Worm (Caenorhabditis elegans): ENCODE results near the gene K07F5.8.
A peak's percentile ranks its signal among the peaks of the same experiment; 100 is the strongest.

Gene K07F5.8

ce11 chrIV:9825196-9825744, 24.3 kb downstream of the K07F5.8 start, which contains the start of gene mtr-4:
mtr-4 (plus strand) TSS chrIV:9825694.
- TF ChIP-seq hmg-11 (tag; optimal IDR thresholded peaks at IDR 0.05): no peak
- TF ChIP-seq snpc-4 (tag; optimal IDR thresholded peaks at IDR 0.05): no peak
- no peak for TF ChIP-seq unc-62 (GFP tag; optimal IDR thresholded peaks at IDR 0.05)
- TF ChIP-seq mml-1 (tag; optimal IDR thresholded peaks at IDR 0.05): no peak
- TF ChIP-seq aly-2 (tag; optimal IDR thresholded peaks at IDR 0.05): no peak
- TF ChIP-seq nhr-12 (tag; optimal IDR thresholded peaks at IDR 0.05): no peak
- no peak for TF ChIP-seq pha-4 (tag; optimal IDR thresholded peaks at IDR 0.05)
- peak; percentile 62 for TF ChIP-seq lin-15B (tag; optimal IDR thresholded peaks at IDR 0.05)
- TF ChIP-seq elt-2 (tag; optimal IDR thresholded peaks at IDR 0.05): peak; percentile 85
- no peak for TF ChIP-seq ceh-9 (tag; optimal IDR thresholded peaks at IDR 0.05)
- no peak for TF ChIP-seq R02D3.7 (tag; optimal IDR thresholded peaks at IDR 0.05)
- TF ChIP-seq skn-1 (tag; optimal IDR thresholded peaks at IDR 0.05): peak; percentile 24
- peak; percentile 27 for TF ChIP-seq egl-5 (tag; optimal IDR thresholded peaks at IDR 0.05)
- TF ChIP-seq nhr-77 (tag; optimal IDR thresholded peaks at IDR 0.05): no peak
- TF ChIP-seq nhr-11 (tag; optimal IDR thresholded peaks at IDR 0.05): no peak
- TF ChIP-seq elt-1 (tag; optimal IDR thresholded peaks at IDR 0.05): no peak
- no peak for TF ChIP-seq nhr-43 (tag; optimal IDR thresholded peaks at IDR 0.05; ENCODE audit: poor library complexity, severe bottlenecking)

ce11 chrIV:9824480-9824879, 25.0 kb downstream of the K07F5.8 start, which contains the start of gene catp-6:
catp-6 (minus strand) TSS chrIV:9824580.
- TF ChIP-seq egl-27 (tag; optimal IDR thresholded peaks at IDR 0.05): no peak
- TF ChIP-seq unc-39 (tag; optimal IDR thresholded peaks at IDR 0.05): no peak
- TF ChIP-seq aly-2 (tag; optimal IDR thresholded peaks at IDR 0.05): no peak
- TF ChIP-seq ceh-28 (tag; optimal IDR thresholded peaks at IDR 0.05): no peak
- TF ChIP-seq nhr-77 (tag; optimal IDR thresholded peaks at IDR 0.05): no peak
- TF ChIP-seq nhr-67 (tag; optimal IDR thresholded peaks at IDR 0.05): no peak
- TF ChIP-seq nhr-12 (tag; optimal IDR thresholded peaks at IDR 0.05): no peak
- TF ChIP-seq ztf-11 (tag; optimal IDR thresholded peaks at IDR 0.05): no peak
- no peak for TF ChIP-seq unc-62 (GFP tag; optimal IDR thresholded peaks at IDR 0.05)
- no peak for TF ChIP-seq pqm-1 (tag; optimal IDR thresholded peaks at IDR 0.05)
- no peak for TF ChIP-seq ceh-16 (tag; optimal IDR thresholded peaks at IDR 0.05)
- no peak for TF ChIP-seq nhr-25 (tag; optimal IDR thresholded peaks at IDR 0.05)
- TF ChIP-seq lin-39 (tag; optimal IDR thresholded peaks at IDR 0.05): no peak

- no peak for TF ChIP-seq ztf-4 (tag; optimal IDR thresholded peaks at IDR 0.05)
- no peak for TF ChIP-seq nhr-237 (tag; optimal IDR thresholded peaks at IDR 0.05)
- no peak for TF ChIP-seq ztf-11 (tag; optimal IDR thresholded peaks at IDR 0.05)
- no peak for TF ChIP-seq nhr-23 (tag; optimal IDR thresholded peaks at IDR 0.05)
- no peak for TF ChIP-seq tbx-2 (tag; optimal IDR thresholded peaks at IDR 0.05)
- TF ChIP-seq lin-39 (tag; optimal IDR thresholded peaks at IDR 0.05): no peak
- no peak for TF ChIP-seq hmg-11 (tag; optimal IDR thresholded peaks at IDR 0.05)
- TF ChIP-seq pha-4 (tag; optimal IDR thresholded peaks at IDR 0.05): no peak
- no peak for TF ChIP-seq fkh-2 (tag; optimal IDR thresholded peaks at IDR 0.05)
- TF ChIP-seq ZK546.5 (tag; optimal IDR thresholded peaks at IDR 0.05): no peak
- no peak for TF ChIP-seq snpc-4 (tag; optimal IDR thresholded peaks at IDR 0.05)
Observed at ce11 chrIV:9822585-9822984, 26.9 kb downstream of the K07F5.8 start.

ce11 chrIV:9821621-9822020, 27.9 kb downstream of the K07F5.8 start, which contains the start of gene col-123:
col-123 (plus strand) TSS chrIV:9821921.
- no peak for TF ChIP-seq nhr-76 (tag; optimal IDR thresholded peaks at IDR 0.05)
- TF ChIP-seq nhr-23 (tag; optimal IDR thresholded peaks at IDR 0.05): peak; percentile 40
- no peak for TF ChIP-seq daf-12 (tag; optimal IDR thresholded peaks at IDR 0.05)
- TF ChIP-seq ztf-4 (tag; optimal IDR thresholded peaks at IDR 0.05): no peak
- no peak for TF ChIP-seq ceh-16 (tag; optimal IDR thresholded peaks at IDR 0.05)
- no peak for TF ChIP-seq hmg-11 (tag; optimal IDR thresholded peaks at IDR 0.05)
- TF ChIP-seq nhr-77 (tag; optimal IDR thresholded peaks at IDR 0.05): no peak
- no peak for TF ChIP-seq egl-27 (tag; optimal IDR thresholded peaks at IDR 0.05)

- TF ChIP-seq tbx-2 (tag; optimal IDR thresholded peaks at IDR 0.05) (no peak), ceh-82 (tag; optimal IDR thresholded peaks at IDR 0.05) (no peak), ceh-16 (tag; optimal IDR thresholded peaks at IDR 0.05) (no peak), aly-2 (tag; optimal IDR thresholded peaks at IDR 0.05) (no peak), pqm-1 (tag; optimal IDR thresholded peaks at IDR 0.05) (no peak), unc-62 (GFP tag; optimal IDR thresholded peaks at IDR 0.05) (no peak), nhr-67 (tag; optimal IDR thresholded peaks at IDR 0.05) (no peak), elt-3 (tag; optimal IDR thresholded peaks at IDR 0.05) (no peak), eor-1 (tag; optimal IDR thresholded peaks at IDR 0.05) (no peak), sea-2 (GFP tag; optimal IDR thresholded peaks at IDR 0.05) (no peak), ama-1 (optimal IDR thresholded peaks at IDR 0.05) (no peak), egl-27 (tag; optimal IDR thresholded peaks at IDR 0.05) (no peak), nhr-43 (tag; optimal IDR thresholded peaks at IDR 0.05; ENCODE audit: poor library complexity, severe bottlenecking) (no peak), unc-39 (tag; optimal IDR thresholded peaks at IDR 0.05) (no peak), ZK546.5 (tag; optimal IDR thresholded peaks at IDR 0.05) (no peak), nhr-11 (tag; optimal IDR thresholded peaks at IDR 0.05) (no peak), lin-39 (tag; optimal IDR thresholded peaks at IDR 0.05) (no peak), mml-1 (tag; optimal IDR thresholded peaks at IDR 0.05) (no peak)
Observed at ce11 chrIV:9815432-9815831, 34.1 kb downstream of the K07F5.8 start, which contains the start of gene egl-20. egl-20 (minus strand) TSS chrIV:9815532.
